Worm (Caenorhabditis elegans) whole organism, L4/young adult: Measurements from ENCODE around the gene T28C6.5.

Experiments used
- W03F9.2 ChIP-seq: fragments of 150-350 bp; optimal IDR thresholded peaks from 2 replicates; lab custom pipeline; 2014; ENCODE audit warnings: missing biosample characterization, missing genetic modification characterization
- him-1 ChIP-seq: sonication (generic microtip); optimal IDR thresholded peaks from 2 replicates; lab custom pipeline; 2016; ENCODE audit warnings: missing genotype, missing genetic modification reagents, missing genetic modification characterization, missing compliant biosample characterization

ce11 chrIV:8792808-8793207 lies 28.4 kb upstream of the T28C6.5 start, which contains the start of gene C33D9.3:
- TF ChIP-seq him-1 (tag; lab: Kevin White, UChicago) (no peak), W03F9.2 (tag; lab: Kevin White, UChicago) (no peak)
